Fruit fly (Drosophila melanogaster) whole organism, embryonic: ENCODE data around the gene CG8562.

Source experiments
- Blimp-1 ChIP-seq: fragments of 200-800 bp; sonication (Bioruptor generic); optimal IDR thresholded peaks from 3 replicates; lab custom pipeline; 2018; ENCODE audit warnings: missing biosample characterization, missing genetic modification characterization, mild to moderate bottlenecking, moderate library complexity, missing genetic modification reagents
- BtbVII ChIP-seq: fragments of 200-800 bp; sonication (Bioruptor generic); optimal IDR thresholded peaks from 3 replicates; lab custom pipeline; 2017; ENCODE audit warnings: missing biosample characterization, mild to moderate bottlenecking, missing genetic modification characterization
- CG11085 ChIP-seq: fragments of 200-800 bp; sonication (Bioruptor generic); IDR thresholded peaks from 2 replicates; pipeline ENCODE4 v1.3.6; 2022; ENCODE audit warnings: missing biosample characterization, missing genetic modification characterization
- E2f2 ChIP-seq: fragments of 200-800 bp; sonication (Bioruptor generic); IDR thresholded peaks from 2 replicates; pipeline ENCODE4 v1.3.6; 2022; ENCODE audit warnings: missing biosample characterization, missing genetic modification characterization
- ems ChIP-seq: fragments of 200-800 bp; sonication (Bioruptor generic); optimal IDR thresholded peaks from 3 replicates; lab custom pipeline; 2016; ENCODE audit warnings: missing biosample characterization, missing genetic modification characterization
- ranshi ChIP-seq: fragments of 200-800 bp; sonication (Bioruptor generic); IDR thresholded peaks from 2 replicates; pipeline ENCODE4 v1.3.6; 2022; ENCODE audit warnings: missing biosample characterization, missing genetic modification characterization
- repo ChIP-seq: fragments of 200-800 bp; sonication (Bioruptor generic); optimal IDR thresholded peaks from 2 replicates; lab custom pipeline; 2016; ENCODE audit warnings: missing biosample characterization, missing genetic modification characterization
- sd ChIP-seq: fragments of 200-800 bp; sonication (Bioruptor generic); optimal IDR thresholded peaks from 3 replicates; lab custom pipeline; 2018; ENCODE audit warnings: missing biosample characterization, mild to moderate bottlenecking, missing genetic modification characterization, moderate library complexity
- tx ChIP-seq: fragments of 200-800 bp; sonication (Bioruptor generic); optimal IDR thresholded peaks from 2 replicates; lab custom pipeline; 2016; ENCODE audit warnings: missing biosample characterization, missing genetic modification characterization

dm6 chr3L:7397979-7398378 is at the start of gene CG8562:
- TF ChIP-seq ems (GFP tag; lab: Kevin White, UChicago), result no peak
- no peak for TF ChIP-seq E2f2
- TF ChIP-seq sd, result no peak
- TF ChIP-seq repo, result no peak
- no peak for TF ChIP-seq BtbVII (GFP tag; lab: Kevin White, UChicago)
- no peak for TF ChIP-seq Blimp-1 (GFP tag; lab: Kevin White, UChicago)
- TF ChIP-seq ranshi, result no peak
- no peak for TF ChIP-seq tx
- TF ChIP-seq CG11085 (GFP tag; lab: Robert Waterston, UW), result no peak
